Worm (Caenorhabditis elegans): ENCODE data around the gene gcy-7.
A peak's percentile ranks its signal among the peaks of the same experiment; 100 is the strongest.

The gcy-7 gene

ce11 chrV:8424840-8425814, 38.0 kb downstream of the gcy-7 start:
- peak; percentile 12 for TF ChIP-seq F49E8.2 (tag; optimal IDR thresholded peaks at IDR 0.05; ENCODE audit: borderline replicate concordance)
- no peak for TF ChIP-seq dmd-9 (GFP tag; IDR thresholded peaks at IDR 0.05)
- TF ChIP-seq F26F4.8 (GFP tag; conservative IDR thresholded peaks at IDR 0.05), result no peak
- TF ChIP-seq hlh-11 (tag; optimal IDR thresholded peaks at IDR 0.05), result peak; percentile 93
- TF ChIP-seq F37D6.2 (tag; optimal IDR thresholded peaks at IDR 0.05), result no peak
- no peak for TF ChIP-seq vab-7 (GFP tag; IDR thresholded peaks at IDR 0.05)
- TF ChIP-seq daf-12 (tag; optimal IDR thresholded peaks at IDR 0.05), result no peak
- peak; percentile 19; the same call in 1 of the 2 replicates for TF ChIP-seq Y48G9A.11 (GFP tag; IDR thresholded peaks at IDR 0.05)
- TF ChIP-seq hlh-30 (tag; optimal IDR thresholded peaks at IDR 0.05; ENCODE audit: insufficient read depth), result peak; percentile 86
- TF ChIP-seq snpc-1.2 (GFP tag; IDR thresholded peaks at IDR 0.05), result 0 out of 2 replicates have a peak, but pooled peaks have one; percentile 36
- TF ChIP-seq zip-11 (GFP tag; IDR thresholded peaks at IDR 0.05), result no peak
- TF ChIP-seq mep-1 (tag; optimal IDR thresholded peaks at IDR 0.05), result peak; percentile 39
- TF ChIP-seq set-16 (GFP tag; IDR thresholded peaks at IDR 0.05), result no peak
- no peak for TF ChIP-seq aly-2 (tag; optimal IDR thresholded peaks at IDR 0.05)
- TF ChIP-seq unc-130 (GFP tag; optimal IDR thresholded peaks at IDR 0.05), result no peak
- TF ChIP-seq egl-43 (GFP tag; IDR thresholded peaks at IDR 0.05), result no peak
- no peak for TF ChIP-seq nhr-41 (GFP tag; IDR thresholded peaks at IDR 0.05)
- no peak for TF ChIP-seq madf-5 (GFP tag; IDR thresholded peaks at IDR 0.05)
- TF ChIP-seq T20F7.1 (GFP tag; optimal IDR thresholded peaks at IDR 0.05), result peak; percentile 22
- TF ChIP-seq nhr-6 (tag; optimal IDR thresholded peaks at IDR 0.05), result no peak
- TF ChIP-seq php-3 (GFP tag; IDR thresholded peaks at IDR 0.05), result peak; percentile 78
- TF ChIP-seq mdl-1 (tag; optimal IDR thresholded peaks at IDR 0.05), result peak in 1 of 2 experiments; percentile 44
- TF ChIP-seq spr-1 (tag; optimal IDR thresholded peaks at IDR 0.05), result no peak
- peak; percentile 53 for TF ChIP-seq pqm-1 (tag; optimal IDR thresholded peaks at IDR 0.05)
- TF ChIP-seq Y105C5A.15 (GFP tag; IDR thresholded peaks at IDR 0.05), result no peak
- TF ChIP-seq tra-1 (GFP tag; IDR thresholded peaks at IDR 0.05), result 0 out of 2 replicates have a peak, but pooled peaks have one; percentile 46
- no peak for TF ChIP-seq snpc-4 (tag; optimal IDR thresholded peaks at IDR 0.05)
- TF ChIP-seq ceh-82 (tag; optimal IDR thresholded peaks at IDR 0.05), result no peak
- no peak for TF ChIP-seq duxl-1 (tag; optimal IDR thresholded peaks at IDR 0.05; ENCODE audit: poor library complexity)
- TF ChIP-seq lin-13 (GFP tag; optimal IDR thresholded peaks at IDR 0.05), result no peak
- no peak for TF ChIP-seq ZK337.2 (GFP tag; IDR thresholded peaks at IDR 0.05)
- no peak for TF ChIP-seq dmd-8 (GFP tag; IDR thresholded peaks at IDR 0.05)
- TF ChIP-seq unc-62 (GFP tag; optimal IDR thresholded peaks at IDR 0.05 in 1 of 2), result peak in 1 of 2 experiments; percentile 76
- no peak for TF ChIP-seq unc-62 (tag; optimal IDR thresholded peaks at IDR 0.05)
- TF ChIP-seq dve-1 (tag; optimal IDR thresholded peaks at IDR 0.05; ENCODE audit: insufficient read depth), result peak; percentile 87
- TF ChIP-seq tag-97 (GFP tag; IDR thresholded peaks at IDR 0.05), result no peak
- TF ChIP-seq dmd-6 (GFP tag; IDR thresholded peaks at IDR 0.05), result peak; percentile 86
- TF ChIP-seq nhr-42 (GFP tag; IDR thresholded peaks at IDR 0.05), result no peak
- no peak for TF ChIP-seq attf-4 (tag; optimal IDR thresholded peaks at IDR 0.05)
- TF ChIP-seq ctbp-1 (GFP tag; IDR thresholded peaks at IDR 0.05), result no peak
- TF ChIP-seq pha-4 (GFP tag; IDR thresholded peaks at IDR 0.05), result 0 out of 2 replicates have a peak, but pooled peaks have one; percentile 13
- TF ChIP-seq pha-4 (tag; optimal IDR thresholded peaks at IDR 0.05), result no peak
- no peak for TF ChIP-seq egl-27 (tag; optimal IDR thresholded peaks at IDR 0.05)
- peak; percentile 78 for TF ChIP-seq nhr-28 (tag; optimal IDR thresholded peaks at IDR 0.05)
- peak; percentile 46; the same call in 1 of the 2 replicates for TF ChIP-seq lin-1 (GFP tag; IDR thresholded peaks at IDR 0.05)
- peak in 1 of 2 experiments; percentile 42 for TF ChIP-seq lsy-2 (tag; optimal IDR thresholded peaks at IDR 0.05)
- 0 out of 2 replicates have a peak, but pooled peaks have one; percentile 5 for TF ChIP-seq lin-38 (GFP tag; IDR thresholded peaks at IDR 0.05)
- no peak for TF ChIP-seq dpl-1 (GFP tag; optimal IDR thresholded peaks at IDR 0.05)
- no peak for TF ChIP-seq madf-9 (GFP tag; conservative IDR thresholded peaks at IDR 0.05)
